Worm (Caenorhabditis elegans) whole organism, L2 larva: ENCODE results near the gene nspg-9.

Source experiments
- R02D3.7 ChIP-seq: fragments of 150-350 bp; optimal IDR thresholded peaks from 2 replicates; lab custom pipeline; 2014; ENCODE audit warnings: missing biosample characterization, missing genetic modification characterization
- fos-1 ChIP-seq: fragments of 150-350 bp; optimal IDR thresholded peaks from 2 replicates; lab custom pipeline; 2014; ENCODE audit warnings: missing biosample characterization, missing genetic modification characterization
- mbf-1 ChIP-seq: sonication (generic microtip); optimal IDR thresholded peaks from 2 replicates; lab custom pipeline; 2017; ENCODE audit warnings: missing biosample characterization, missing genetic modification characterization
- nhr-12 ChIP-seq: fragments of 150-350 bp; optimal IDR thresholded peaks from 2 replicates; lab custom pipeline; 2014; ENCODE audit warnings: missing biosample characterization, missing genetic modification characterization
- nhr-237 ChIP-seq: fragments of 150-350 bp; optimal IDR thresholded peaks from 2 replicates; lab custom pipeline; 2014; ENCODE audit warnings: missing biosample characterization, missing genetic modification characterization
- snpc-4 ChIP-seq: fragments of 150-350 bp; optimal IDR thresholded peaks from 2 replicates; lab custom pipeline; 2014; ENCODE audit warnings: missing biosample characterization, missing genetic modification characterization
- unc-62 ChIP-seq: fragments of 150-350 bp; optimal IDR thresholded peaks from 2 replicates; lab custom pipeline; 2014; ENCODE audit warnings: missing biosample characterization, missing genetic modification reagents, missing genetic modification characterization
- zag-1 ChIP-seq: fragments of 150-350 bp; optimal IDR thresholded peaks from 2 replicates; lab custom pipeline; 2014; ENCODE audit warnings: missing biosample characterization, missing genetic modification characterization

ce11 chrIV:14423194-14423593 is 33.5 kb upstream of the nspg-9 start, which contains the start of gene F55B11.2:
- TF ChIP-seq mbf-1 (tag; lab: Kevin White, UChicago) (no peak), R02D3.7 (tag; lab: Kevin White, UChicago) (no peak), nhr-12 (no peak), unc-62 (GFP tag; lab: Kevin White, UChicago) (no peak), fos-1 (tag; lab: Kevin White, UChicago) (no peak), nhr-237 (tag; lab: Kevin White, UChicago) (no peak), snpc-4 (no peak), zag-1 (tag; lab: Kevin White, UChicago) (no peak)
